Fruit fly (Drosophila melanogaster) whole organism, embryonic: ENCODE results near the gene Ttc19.
A peak's percentile ranks its signal among the peaks of the same experiment; 100 is the strongest.

Experiments
- Aef1 ChIP-seq: fragments of 200-800 bp; sonication (Bioruptor generic); IDR thresholded peaks from 3 replicates; pipeline ENCODE4 v1.3.6; 2022; ENCODE audit warnings: missing biosample characterization, missing genetic modification characterization
- CG1024 ChIP-seq: fragments of 200-800 bp; sonication (Bioruptor generic); IDR thresholded peaks from 2 replicates; pipeline ENCODE4 v1.3.6; 2022; ENCODE audit warnings: missing biosample characterization, missing genetic modification characterization
- CG10959 ChIP-seq: fragments of 200-800 bp; sonication (Bioruptor generic); IDR thresholded peaks from 2 replicates; pipeline ENCODE4 v1.3.6; 2022; ENCODE audit warnings: missing biosample characterization, missing genetic modification characterization
- CG11093 ChIP-seq: fragments of 200-800 bp; sonication (Bioruptor generic); IDR thresholded peaks from 3 replicates; pipeline ENCODE4 v1.3.6; 2022; ENCODE audit warnings: missing biosample characterization, missing genetic modification characterization
- CG11456 ChIP-seq: fragments of 200-800 bp; sonication (Bioruptor generic); IDR thresholded peaks from 3 replicates; pipeline ENCODE4 v1.3.6; 2022; ENCODE audit warnings: missing biosample characterization, missing genetic modification characterization
- CG11504 ChIP-seq: fragments of 200-800 bp; sonication (Bioruptor generic); optimal IDR thresholded peaks from 3 replicates; lab custom pipeline; 2019; ENCODE audit warnings: missing biosample characterization, mild to moderate bottlenecking, missing genetic modification characterization, moderate library complexity
- CG14667 ChIP-seq: fragments of 200-800 bp; sonication (Bioruptor generic); IDR thresholded peaks from 2 replicates; pipeline ENCODE4 v1.3.6; 2022; ENCODE audit warnings: missing biosample characterization, missing genetic modification characterization
- CG15696 ChIP-seq: fragments of 200-800 bp; sonication (Bioruptor generic); optimal IDR thresholded peaks from 2 replicates; lab custom pipeline; 2019; ENCODE audit warnings: missing biosample characterization, mild to moderate bottlenecking, missing genetic modification characterization, moderate library complexity
- CG16779 ChIP-seq: fragments of 200-800 bp; sonication (Bioruptor generic); IDR thresholded peaks from 2 replicates; pipeline ENCODE4 v1.3.6; 2022; ENCODE audit warnings: missing biosample characterization, missing genetic modification characterization
- CG4424 ChIP-seq: fragments of 200-800 bp; sonication (Bioruptor generic); optimal IDR thresholded peaks from 3 replicates; lab custom pipeline; 2016; ENCODE audit warnings: missing biosample characterization, missing genetic modification characterization
- CG4854 ChIP-seq: fragments of 200-800 bp; sonication (Bioruptor generic); optimal IDR thresholded peaks from 2 replicates; lab custom pipeline; 2016; ENCODE audit warnings: missing biosample characterization, missing genetic modification characterization, inconsistent platforms
- CG6654 ChIP-seq: fragments of 200-800 bp; sonication (Bioruptor generic); optimal IDR thresholded peaks from 2 replicates; lab custom pipeline; 2017; ENCODE audit warnings: missing biosample characterization, mild to moderate bottlenecking, missing genetic modification characterization
- CG6791 ChIP-seq: fragments of 200-800 bp; sonication (Bioruptor generic); IDR thresholded peaks from 3 replicates; pipeline ENCODE4 v1.3.6; 2022; ENCODE audit warnings: missing biosample characterization, missing genetic modification characterization; ENCODE audit not compliant: partially characterized antibody
- CG6854 ChIP-seq: fragments of 200-800 bp; sonication (Bioruptor generic); optimal IDR thresholded peaks from 3 replicates; lab custom pipeline; 2017; ENCODE audit warnings: missing biosample characterization, mild to moderate bottlenecking, missing genetic modification characterization
- CG7556 ChIP-seq: fragments of 200-800 bp; sonication (Bioruptor generic); optimal IDR thresholded peaks from 2 replicates; lab custom pipeline; 2017; ENCODE audit warnings: missing biosample characterization, mild to moderate bottlenecking, missing genetic modification characterization
- CG8765 ChIP-seq: fragments of 200-800 bp; sonication (Bioruptor generic); IDR thresholded peaks from 2 replicates; pipeline ENCODE4 v1.3.6; 2022; ENCODE audit warnings: missing biosample characterization, missing genetic modification characterization
- CG9609 ChIP-seq: fragments of 200-800 bp; sonication (Bioruptor generic); optimal IDR thresholded peaks from 3 replicates; lab custom pipeline; 2016; ENCODE audit warnings: missing biosample characterization, missing genetic modification characterization
- CoRest ChIP-seq: fragments of 200-800 bp; sonication (Bioruptor generic); optimal IDR thresholded peaks from 3 replicates; lab custom pipeline; 2018; ENCODE audit warnings: missing biosample characterization, mild to moderate bottlenecking, missing genetic modification characterization, moderate library complexity
- D19B ChIP-seq: fragments of 200-800 bp; sonication (Bioruptor generic); optimal IDR thresholded peaks from 2 replicates; lab custom pipeline; 2017; ENCODE audit warnings: missing biosample characterization, mild to moderate bottlenecking, missing genetic modification characterization
- Ets97D ChIP-seq: fragments of 200-800 bp; sonication (Bioruptor generic); optimal IDR thresholded peaks from 3 replicates; lab custom pipeline; 2016; ENCODE audit warnings: missing biosample characterization, missing genetic modification characterization
- Fer1 ChIP-seq: fragments of 200-800 bp; sonication (Bioruptor generic); optimal IDR thresholded peaks from 2 replicates; lab custom pipeline; 2017; ENCODE audit warnings: missing biosample characterization, mild to moderate bottlenecking, missing genetic modification characterization
- H15 ChIP-seq: fragments of 200-800 bp; sonication (Bioruptor generic); IDR thresholded peaks from 3 replicates; pipeline ENCODE4 v1.3.6; 2022; ENCODE audit warnings: missing biosample characterization, missing genetic modification characterization
- Hey ChIP-seq: fragments of 200-800 bp; sonication (Bioruptor generic); optimal IDR thresholded peaks from 3 replicates; lab custom pipeline; 2018; ENCODE audit warnings: missing biosample characterization, mild to moderate bottlenecking, missing genetic modification characterization
- Hr39 ChIP-seq: fragments of >200 bp; optimal IDR thresholded peaks from 2 replicates; lab custom pipeline; 2017
- Lhr ChIP-seq: fragments of 200-800 bp; sonication (Bioruptor generic); optimal IDR thresholded peaks from 3 replicates; lab custom pipeline; 2017; ENCODE audit warnings: mild to moderate bottlenecking, missing biosample characterization, missing genetic modification reagents, missing genetic modification characterization
- Lpt ChIP-seq: fragments of >200 bp; optimal IDR thresholded peaks from 2 replicates; lab custom pipeline; 2018; ENCODE audit warnings: missing biosample characterization, missing genetic modification characterization
- Scr ChIP-seq: fragments of 200-800 bp; sonication (Bioruptor generic); IDR thresholded peaks from 2 replicates; pipeline ENCODE4 v1.3.6; 2022; ENCODE audit warnings: missing biosample characterization, missing genetic modification characterization; ENCODE audit not compliant: partially characterized antibody
- Side ChIP-seq: fragments of 200-800 bp; sonication (Bioruptor generic); optimal IDR thresholded peaks from 2 replicates; lab custom pipeline; 2016; ENCODE audit warnings: missing biosample characterization, missing genetic modification characterization
- Sry-β ChIP-seq: fragments of 200-800 bp; sonication (Bioruptor generic); optimal IDR thresholded peaks from 2 replicates; lab custom pipeline; 2018; ENCODE audit warnings: missing biosample characterization, mild to moderate bottlenecking, missing genetic modification characterization, moderate library complexity
- Ssrp ChIP-seq: fragments of 200-800 bp; sonication (Bioruptor generic); optimal IDR thresholded peaks from 2 replicates; lab custom pipeline; 2018; ENCODE audit warnings: missing biosample characterization, mild to moderate bottlenecking, missing genetic modification characterization, moderate library complexity
- YL-1 ChIP-seq: fragments of 200-800 bp; sonication (Bioruptor generic); optimal IDR thresholded peaks from 3 replicates; lab custom pipeline; 2017; ENCODE audit warnings: missing biosample characterization, mild to moderate bottlenecking, missing genetic modification characterization
- bcd ChIP-seq: fragments of 200-800 bp; sonication (Bioruptor generic); optimal IDR thresholded peaks from 2 replicates; lab custom pipeline; 2017; ENCODE audit warnings: missing biosample characterization, mild to moderate bottlenecking, missing genetic modification characterization
- crp ChIP-seq, 2 experiments: fragments of 200-800 bp; sonication (Bioruptor generic); optimal IDR thresholded peaks; 2 replicates in 1 of 2; 3 replicates in 1 of 2; lab custom pipeline; 2017; ENCODE audit warnings: missing biosample characterization in 2 of 2, missing genetic modification characterization in 2 of 2, mild to moderate bottlenecking in 1 of 2, moderate library complexity in 1 of 2
- da ChIP-seq: fragments of 200-800 bp; sonication (Bioruptor generic); optimal IDR thresholded peaks from 2 replicates; lab custom pipeline; 2016; ENCODE audit warnings: missing biosample characterization, missing genetic modification characterization
- dmrt11E ChIP-seq: fragments of 200-800 bp; sonication (Bioruptor generic); optimal IDR thresholded peaks from 3 replicates; lab custom pipeline; 2018; ENCODE audit warnings: missing biosample characterization, mild to moderate bottlenecking, missing genetic modification characterization, moderate library complexity
- eve ChIP-seq, 2 experiments: fragments of >200 bp; optimal IDR thresholded peaks; 2 replicates each; lab custom pipeline; 2017; ENCODE audit warnings: missing biosample characterization in 2 of 2, missing genetic modification characterization in 2 of 2
- ewg ChIP-seq: fragments of 200-800 bp; sonication (Bioruptor generic); optimal IDR thresholded peaks from 3 replicates; lab custom pipeline; 2017; ENCODE audit warnings: mild to moderate bottlenecking, missing biosample characterization, missing genetic modification reagents, missing genetic modification characterization
- fd3F ChIP-seq: fragments of 200-800 bp; sonication (Bioruptor generic); optimal IDR thresholded peaks from 2 replicates; lab custom pipeline; 2018; ENCODE audit warnings: missing biosample characterization, mild to moderate bottlenecking, missing genetic modification characterization, moderate library complexity
- gro ChIP-seq: fragments of 200-800 bp; sonication (Bioruptor generic); optimal IDR thresholded peaks from 2 replicates; lab custom pipeline; 2016; ENCODE audit warnings: missing biosample characterization, missing genetic modification characterization
- h ChIP-seq: fragments of >200 bp; optimal IDR thresholded peaks from 2 replicates; lab custom pipeline; 2017
- klu ChIP-seq: fragments of 200-800 bp; sonication (Bioruptor generic); IDR thresholded peaks from 2 replicates; pipeline ENCODE4 v1.3.6; 2022; ENCODE audit warnings: missing biosample characterization, missing genetic modification characterization
- maf-S ChIP-seq: fragments of 200-800 bp; sonication (Bioruptor generic); optimal IDR thresholded peaks from 2 replicates; lab custom pipeline; 2016; ENCODE audit warnings: missing biosample characterization, missing genetic modification characterization
- odd ChIP-seq: fragments of 200-800 bp; sonication (Bioruptor generic); optimal IDR thresholded peaks from 2 replicates; lab custom pipeline; 2017; ENCODE audit warnings: missing biosample characterization, mild to moderate bottlenecking, missing genetic modification characterization
- pho ChIP-seq: fragments of 200-800 bp; sonication (Bioruptor generic); optimal IDR thresholded peaks from 2 replicates; lab custom pipeline; 2016; ENCODE audit warnings: missing biosample characterization, missing genetic modification characterization
- pzg ChIP-seq: fragments of 200-800 bp; sonication (Bioruptor generic); optimal IDR thresholded peaks from 3 replicates; lab custom pipeline; 2018; ENCODE audit warnings: missing biosample characterization, mild to moderate bottlenecking, missing genetic modification characterization, moderate library complexity
- scrt ChIP-seq: fragments of 200-800 bp; sonication (Bioruptor generic); optimal IDR thresholded peaks from 2 replicates; lab custom pipeline; 2018; ENCODE audit warnings: missing biosample characterization, mild to moderate bottlenecking, missing genetic modification characterization, moderate library complexity
- sisA ChIP-seq: fragments of 200-800 bp; sonication (Bioruptor generic); IDR thresholded peaks from 2 replicates; pipeline ENCODE4 v1.3.6; 2022; ENCODE audit warnings: missing biosample characterization, missing genetic modification characterization
- stc ChIP-seq: fragments of 200-800 bp; sonication (Bioruptor generic); IDR thresholded peaks from 2 replicates; pipeline ENCODE4 v1.3.6; 2022; ENCODE audit warnings: missing biosample characterization, missing genetic modification characterization
- wek ChIP-seq: fragments of 200-800 bp; sonication (Bioruptor generic); optimal IDR thresholded peaks from 3 replicates; lab custom pipeline; 2018; ENCODE audit warnings: missing biosample characterization, mild to moderate bottlenecking, missing genetic modification characterization, moderate library complexity
- zfh2 ChIP-seq: fragments of 200-800 bp; sonication (Bioruptor generic); optimal IDR thresholded peaks from 2 replicates; lab custom pipeline; 2016; ENCODE audit warnings: missing biosample characterization, missing genetic modification characterization

Ttc19 gene

DNA sequence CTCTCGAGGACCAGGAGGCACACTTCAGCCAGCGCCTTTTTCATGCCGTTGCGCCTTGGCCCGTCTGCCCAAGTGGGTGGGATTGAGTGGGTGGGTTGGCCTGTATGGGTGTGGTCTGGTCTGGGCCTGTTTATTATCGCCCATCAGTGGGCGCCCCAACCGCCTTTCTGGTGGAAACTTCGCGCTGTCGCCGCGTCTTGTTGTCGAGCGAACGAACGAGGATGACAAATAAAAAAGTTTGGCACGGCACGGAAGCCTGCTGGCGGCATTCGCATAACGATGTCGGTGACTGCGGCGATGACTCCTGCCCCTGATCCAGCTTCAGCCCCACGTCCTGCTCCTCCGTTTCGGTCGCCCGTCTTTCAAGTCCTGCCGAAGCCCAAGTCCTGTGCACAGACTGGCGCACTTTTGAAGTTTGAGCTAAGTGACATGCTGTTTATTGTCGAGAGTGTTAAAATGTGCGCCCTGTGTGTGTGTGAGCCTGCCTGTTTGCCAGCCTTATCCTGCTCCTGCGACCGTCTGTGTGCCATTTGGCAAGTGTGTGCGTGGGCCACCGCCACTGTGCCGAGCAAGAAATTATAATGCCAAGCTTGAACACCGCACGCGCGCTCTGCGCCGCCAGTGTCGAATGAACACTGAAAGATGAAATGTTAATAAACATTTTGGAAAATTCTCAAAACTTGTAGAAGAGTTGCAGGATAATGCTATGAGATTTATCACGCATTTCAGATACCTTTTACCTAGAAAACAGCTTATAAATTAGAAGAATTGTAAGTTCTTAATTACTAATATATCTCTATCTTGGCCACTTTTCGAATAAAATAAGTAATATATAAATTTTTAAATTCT is 30.7 kb downstream of the Ttc19 start (continued):
- TF ChIP-seq Hey, result peak; percentile 75
- peak; percentile 62 for TF ChIP-seq scrt (GFP tag; lab: Kevin White, UChicago)
- TF ChIP-seq gro (GFP tag; lab: Kevin White, UChicago), result no peak
- no peak for TF ChIP-seq wek (GFP tag; lab: Kevin White, UChicago)
- peak; percentile 65 for TF ChIP-seq fd3F
- TF ChIP-seq CG15696 (tag; lab: Kevin White, UChicago), result peak; percentile 26
- no peak for TF ChIP-seq CG6791 (GFP tag; lab: Robert Waterston, UW)
- TF ChIP-seq CG4424 (GFP tag; lab: Kevin White, UChicago), result peak; percentile 53
- TF ChIP-seq maf-S (GFP tag; lab: Kevin White, UChicago), result no peak
- no peak for TF ChIP-seq pzg
- TF ChIP-seq D19B (GFP tag; lab: Kevin White, UChicago), result peak; percentile 62
- no peak for TF ChIP-seq Scr (GFP tag; lab: Robert Waterston, UW)
- peak; percentile 83 for TF ChIP-seq CoRest (tag; lab: Kevin White, UChicago)
- TF ChIP-seq CG4854 (GFP tag; lab: Kevin White, UChicago), result no peak
- TF ChIP-seq CG16779 (GFP tag; lab: Robert Waterston, UW), result no peak
- TF ChIP-seq CG11093 (GFP tag; lab: Robert Waterston, UW), result 0 out of 3 replicates have a peak, but pooled peaks have one; percentile 34
- TF ChIP-seq zfh2 (GFP tag; lab: Kevin White, UChicago), result peak; percentile 10
- 0 out of 3 replicates have a peak, but pooled peaks have one; percentile 16 for TF ChIP-seq H15 (GFP tag; lab: Robert Waterston, UW)
- TF ChIP-seq stc (GFP tag; lab: Robert Waterston, UW), result peak; percentile 54
- TF ChIP-seq CG11456, result no peak
- TF ChIP-seq Ssrp (tag; lab: Kevin White, UChicago), result peak; percentile 57
- no peak for TF ChIP-seq eve (GFP tag; optimal IDR thresholded peaks at IDR 0.05; lab: Kevin White, UChicago)
- TF ChIP-seq CG7556 (GFP tag; lab: Kevin White, UChicago), result peak; percentile 94
- TF ChIP-seq Ets97D (GFP tag; lab: Kevin White, UChicago), result no peak
- TF ChIP-seq bcd (GFP tag; lab: Kevin White, UChicago), result peak; percentile 80
- TF ChIP-seq CG6854 (GFP tag; lab: Kevin White, UChicago), result peak; percentile 87
- peak; percentile 64 for TF ChIP-seq ewg (GFP tag; lab: Kevin White, UChicago)
- peak; percentile 6 for TF ChIP-seq YL-1 (GFP tag; lab: Kevin White, UChicago)
- TF ChIP-seq Aef1 (GFP tag; lab: Robert Waterston, UW), result peak; percentile 58; the same call in 2 of the 3 replicates
- no peak for TF ChIP-seq da (GFP tag; lab: Kevin White, UChicago)
- TF ChIP-seq CG6654, result no peak
- no peak for TF ChIP-seq CG8765
- TF ChIP-seq Lpt, result no peak
- TF ChIP-seq odd (GFP tag; lab: Kevin White, UChicago), result peak; percentile 78
- TF ChIP-seq Side (GFP tag; lab: Kevin White, UChicago), result no peak
- peak; percentile 73 for TF ChIP-seq sisA (GFP tag; lab: Robert Waterston, UW)
- no peak for TF ChIP-seq Hr39 (lab: Kevin White, UChicago)
- no peak for TF ChIP-seq CG1024 (GFP tag; lab: Robert Waterston, UW)
- no peak for TF ChIP-seq dmrt11E (tag; lab: Kevin White, UChicago)
- no peak for TF ChIP-seq CG9609 (GFP tag; lab: Kevin White, UChicago)
- peak; percentile 86 for TF ChIP-seq CG11504 (tag; lab: Kevin White, UChicago)
- no peak for TF ChIP-seq Lhr
- TF ChIP-seq crp (GFP tag; optimal IDR thresholded peaks at IDR 0.05; lab: Kevin White, UChicago), result peak in 1 of 2 experiments; percentile 20
- no peak for TF ChIP-seq Sry-β (GFP tag; lab: Kevin White, UChicago)
- TF ChIP-seq CG10959 (GFP tag; lab: Robert Waterston, UW), result no peak
- no peak for TF ChIP-seq klu
- peak; percentile 33; the same call in 1 of the 2 replicates for TF ChIP-seq CG14667 (GFP tag; lab: Robert Waterston, UW)
- peak; percentile 91 for TF ChIP-seq Fer1 (GFP tag; lab: Kevin White, UChicago)
- TF ChIP-seq pho (GFP tag; lab: Kevin White, UChicago), result peak; percentile 43
- no peak for TF ChIP-seq h (lab: Kevin White, UChicago)
